Fruit fly (Drosophila melanogaster) whole organism, embryonic: ENCODE measurements around the gene CG14118.

ENCODE experiments used
- Asciz ChIP-seq: fragments of 200-800 bp; sonication (Bioruptor generic); optimal IDR thresholded peaks from 2 replicates; lab custom pipeline; 2017; ENCODE audit warnings: missing biosample characterization, mild to moderate bottlenecking, missing genetic modification characterization, missing genetic modification reagents
- Atf-2 ChIP-seq: fragments of 200-800 bp; sonication (Bioruptor generic); optimal IDR thresholded peaks from 2 replicates; lab custom pipeline; 2016; ENCODE audit warnings: missing biosample characterization, missing genetic modification characterization
- CG10147 ChIP-seq: fragments of 200-800 bp; sonication (Bioruptor generic); optimal IDR thresholded peaks from 2 replicates; lab custom pipeline; 2019; ENCODE audit warnings: missing biosample characterization, mild to moderate bottlenecking, missing genetic modification characterization, moderate library complexity
- CG10274 ChIP-seq: fragments of 200-800 bp; sonication (Bioruptor generic); optimal IDR thresholded peaks from 3 replicates; lab custom pipeline; 2017; ENCODE audit warnings: missing biosample characterization, mild to moderate bottlenecking, missing genetic modification characterization
- CG12236 ChIP-seq: fragments of 200-800 bp; sonication (Bioruptor generic); optimal IDR thresholded peaks from 2 replicates; lab custom pipeline; 2016; ENCODE audit warnings: missing biosample characterization, missing genetic modification characterization
- CG14014 ChIP-seq: fragments of 200-800 bp; sonication (Bioruptor generic); IDR thresholded peaks from 2 replicates; pipeline ENCODE4 v1.3.6; 2022; ENCODE audit warnings: missing biosample characterization, missing genetic modification characterization
- CG15479 ChIP-seq: fragments of 200-800 bp; sonication (Bioruptor generic); optimal IDR thresholded peaks from 3 replicates; lab custom pipeline; 2019; ENCODE audit warnings: missing biosample characterization, mild to moderate bottlenecking, missing genetic modification characterization, moderate library complexity
- CG15514 ChIP-seq: fragments of 200-800 bp; sonication (Bioruptor generic); optimal IDR thresholded peaks from 3 replicates; lab custom pipeline; 2017; ENCODE audit warnings: missing biosample characterization, missing genetic modification characterization, mild to moderate bottlenecking, moderate library complexity, missing genetic modification reagents
- CG17328 ChIP-seq: fragments of 200-800 bp; sonication (Bioruptor generic); IDR thresholded peaks from 2 replicates; pipeline ENCODE4 v1.3.6; 2022; ENCODE audit warnings: missing biosample characterization, missing genetic modification characterization
- CG17359 ChIP-seq: fragments of 200-800 bp; sonication (Bioruptor generic); optimal IDR thresholded peaks from 3 replicates; lab custom pipeline; 2018; ENCODE audit warnings: missing biosample characterization, mild to moderate bottlenecking, missing genetic modification characterization, moderate library complexity
- CG2116 ChIP-seq: fragments of 200-800 bp; sonication (Bioruptor generic); optimal IDR thresholded peaks from 3 replicates; lab custom pipeline; 2018; ENCODE audit warnings: missing biosample characterization, mild to moderate bottlenecking, missing genetic modification characterization
- CG34224 ChIP-seq: fragments of 200-800 bp; sonication (Bioruptor generic); IDR thresholded peaks from 3 replicates; pipeline ENCODE4 v1.3.6; 2022; ENCODE audit warnings: missing biosample characterization, missing genetic modification characterization; ENCODE audit not compliant: partially characterized antibody
- CG34376 ChIP-seq: fragments of 200-800 bp; sonication (Bioruptor generic); optimal IDR thresholded peaks from 2 replicates; lab custom pipeline; 2018; ENCODE audit warnings: missing biosample characterization, mild to moderate bottlenecking, missing genetic modification characterization
- CG34422 ChIP-seq: fragments of 200-800 bp; sonication (Bioruptor generic); IDR thresholded peaks from 3 replicates; pipeline ENCODE4 v1.3.6; 2022; ENCODE audit warnings: missing biosample characterization, missing genetic modification characterization
- CG7556 ChIP-seq: fragments of 200-800 bp; sonication (Bioruptor generic); optimal IDR thresholded peaks from 2 replicates; lab custom pipeline; 2017; ENCODE audit warnings: missing biosample characterization, mild to moderate bottlenecking, missing genetic modification characterization
- CG8281 ChIP-seq: fragments of 200-800 bp; sonication (Bioruptor generic); optimal IDR thresholded peaks from 2 replicates; lab custom pipeline; 2018; ENCODE audit warnings: missing biosample characterization, mild to moderate bottlenecking, missing genetic modification characterization, moderate library complexity
- CG8359 ChIP-seq: fragments of 200-800 bp; sonication (Bioruptor generic); optimal IDR thresholded peaks from 2 replicates; lab custom pipeline; 2017; ENCODE audit warnings: missing biosample characterization, mild to moderate bottlenecking, missing genetic modification characterization, borderline replicate concordance
- CG9215 ChIP-seq: fragments of 200-800 bp; sonication (Bioruptor generic); IDR thresholded peaks from 2 replicates; pipeline ENCODE4 v1.3.6; 2022; ENCODE audit warnings: missing biosample characterization, missing genetic modification characterization
- CG9609 ChIP-seq: fragments of 200-800 bp; sonication (Bioruptor generic); optimal IDR thresholded peaks from 3 replicates; lab custom pipeline; 2016; ENCODE audit warnings: missing biosample characterization, missing genetic modification characterization
- CG9817 ChIP-seq: fragments of 200-800 bp; sonication (Bioruptor generic); optimal IDR thresholded peaks from 2 replicates; lab custom pipeline; 2018; ENCODE audit warnings: missing biosample characterization, mild to moderate bottlenecking, missing genetic modification characterization, moderate library complexity
- Camta ChIP-seq: fragments of 200-800 bp; sonication (Bioruptor generic); optimal IDR thresholded peaks from 2 replicates; lab custom pipeline; 2016; ENCODE audit warnings: missing biosample characterization, missing genetic modification characterization
- CoRest ChIP-seq: fragments of 200-800 bp; sonication (Bioruptor generic); optimal IDR thresholded peaks from 3 replicates; lab custom pipeline; 2018; ENCODE audit warnings: missing biosample characterization, mild to moderate bottlenecking, missing genetic modification characterization, moderate library complexity
- D19B ChIP-seq: fragments of 200-800 bp; sonication (Bioruptor generic); optimal IDR thresholded peaks from 2 replicates; lab custom pipeline; 2017; ENCODE audit warnings: missing biosample characterization, mild to moderate bottlenecking, missing genetic modification characterization
- Doc2 ChIP-seq: fragments of 200-800 bp; sonication (Bioruptor generic); IDR thresholded peaks from 2 replicates; pipeline ENCODE4 v1.3.6; 2022; ENCODE audit warnings: missing biosample characterization, missing genetic modification characterization
- Dref ChIP-seq: fragments of 200-800 bp; sonication (Bioruptor generic); IDR thresholded peaks from 2 replicates; pipeline ENCODE4 v1.3.6; 2022; ENCODE audit warnings: missing biosample characterization, missing genetic modification characterization
- HLHmδ ChIP-seq: fragments of 200-800 bp; sonication (Bioruptor generic); optimal IDR thresholded peaks from 2 replicates; lab custom pipeline; 2018; ENCODE audit warnings: missing biosample characterization, mild to moderate bottlenecking, missing genetic modification characterization, moderate library complexity
- Lhr ChIP-seq: fragments of 200-800 bp; sonication (Bioruptor generic); optimal IDR thresholded peaks from 3 replicates; lab custom pipeline; 2017; ENCODE audit warnings: mild to moderate bottlenecking, missing biosample characterization, missing genetic modification reagents, missing genetic modification characterization
- Max ChIP-seq: fragments of 200-800 bp; sonication (Bioruptor generic); optimal IDR thresholded peaks from 2 replicates; lab custom pipeline; 2016; ENCODE audit warnings: missing biosample characterization, mild to moderate bottlenecking, missing genetic modification characterization
- Med ChIP-seq: fragments of 200-800 bp; sonication (Bioruptor generic); peaks from one replicate; lab custom pipeline; 2016; ENCODE audit warnings: missing biosample characterization, missing genetic modification characterization, mild to moderate bottlenecking, inconsistent platforms, moderate library complexity
- Mrtf ChIP-seq: fragments of 200-800 bp; sonication (Bioruptor generic); IDR thresholded peaks from 3 replicates; pipeline ENCODE4 v1.3.6; 2022; ENCODE audit warnings: missing biosample characterization, missing genetic modification characterization
- Ravus ChIP-seq: fragments of 200-800 bp; sonication (Bioruptor generic); IDR thresholded peaks from 2 replicates; pipeline ENCODE4 v1.3.6; 2022; ENCODE audit warnings: missing biosample characterization, missing genetic modification characterization
- Stat92E ChIP-seq, 3 experiments: fragments of >200 bp in 2 of 3; fragments of 200-800 bp in 1 of 3; sonication (Bioruptor generic) in 1 of 3; optimal IDR thresholded peaks; 2 replicates each; lab custom pipeline; 2017 to 2019; ENCODE audit warnings: missing biosample characterization in 3 of 3, missing genetic modification characterization in 3 of 3, mild to moderate bottlenecking in 1 of 3, moderate library complexity in 1 of 3
- Xbp1 ChIP-seq: fragments of 200-800 bp; sonication (Bioruptor generic); optimal IDR thresholded peaks from 3 replicates; lab custom pipeline; 2016; ENCODE audit warnings: missing biosample characterization, mild to moderate bottlenecking, missing genetic modification characterization
- ac ChIP-seq: fragments of 200-800 bp; sonication (Bioruptor generic); optimal IDR thresholded peaks from 3 replicates; lab custom pipeline; 2017; ENCODE audit warnings: missing biosample characterization, mild to moderate bottlenecking, missing genetic modification characterization
- btn ChIP-seq: fragments of 200-800 bp; sonication (Bioruptor generic); optimal IDR thresholded peaks from 2 replicates; lab custom pipeline; 2016; ENCODE audit warnings: missing biosample characterization, missing genetic modification characterization
- cad ChIP-seq: fragments of >200 bp; optimal IDR thresholded peaks from 2 replicates; lab custom pipeline; 2017; ENCODE audit warnings: missing biosample characterization, missing genetic modification characterization
- ci ChIP-seq: fragments of 200-800 bp; sonication (Bioruptor generic); IDR thresholded peaks from 3 replicates; pipeline ENCODE4 v1.3.6; 2022; ENCODE audit warnings: missing biosample characterization, missing genetic modification characterization
- da ChIP-seq: fragments of 200-800 bp; sonication (Bioruptor generic); optimal IDR thresholded peaks from 2 replicates; lab custom pipeline; 2016; ENCODE audit warnings: missing biosample characterization, missing genetic modification characterization
- dati ChIP-seq: fragments of 200-800 bp; sonication (Bioruptor generic); IDR thresholded peaks from 2 replicates; pipeline ENCODE4 v1.3.6; 2022; ENCODE audit warnings: missing biosample characterization, missing genetic modification characterization
- emc ChIP-seq: fragments of 200-800 bp; sonication (Bioruptor generic); optimal IDR thresholded peaks from 2 replicates; lab custom pipeline; 2016; ENCODE audit warnings: missing biosample characterization, missing genetic modification characterization
- eyg ChIP-seq: fragments of 200-800 bp; sonication (Bioruptor generic); optimal IDR thresholded peaks from 3 replicates; lab custom pipeline; 2016; ENCODE audit warnings: missing biosample characterization, missing genetic modification characterization
- gt ChIP-seq: fragments of 200-800 bp; sonication (Bioruptor generic); IDR thresholded peaks from 2 replicates; pipeline ENCODE4 v1.3.6; 2022; ENCODE audit warnings: missing biosample characterization, missing genetic modification characterization
- mirr ChIP-seq: fragments of 200-800 bp; sonication (Bioruptor generic); optimal IDR thresholded peaks from 3 replicates; lab custom pipeline; 2018; ENCODE audit warnings: missing biosample characterization, mild to moderate bottlenecking, missing genetic modification characterization
- nom ChIP-seq: fragments of 200-800 bp; sonication (Bioruptor generic); optimal IDR thresholded peaks from 2 replicates; lab custom pipeline; 2017; ENCODE audit warnings: missing biosample characterization, missing genetic modification characterization, mild to moderate bottlenecking, moderate library complexity, missing genetic modification reagents
- pzg ChIP-seq: fragments of 200-800 bp; sonication (Bioruptor generic); optimal IDR thresholded peaks from 3 replicates; lab custom pipeline; 2018; ENCODE audit warnings: missing biosample characterization, mild to moderate bottlenecking, missing genetic modification characterization, moderate library complexity
- schlank ChIP-seq: fragments of 200-800 bp; sonication (Bioruptor generic); optimal IDR thresholded peaks from 2 replicates; lab custom pipeline; 2018; ENCODE audit warnings: missing biosample characterization, mild to moderate bottlenecking, missing genetic modification characterization
- slou ChIP-seq: fragments of 200-800 bp; sonication (Bioruptor generic); optimal IDR thresholded peaks from 3 replicates; lab custom pipeline; 2016; ENCODE audit warnings: missing biosample characterization, missing genetic modification characterization
- slp2 ChIP-seq: fragments of 200-800 bp; sonication (Bioruptor generic); optimal IDR thresholded peaks from 2 replicates; lab custom pipeline; 2016; ENCODE audit warnings: missing biosample characterization, missing genetic modification characterization
- toy ChIP-seq: fragments of 200-800 bp; sonication (Bioruptor generic); IDR thresholded peaks from 2 replicates; pipeline ENCODE4 v1.3.6; 2022; ENCODE audit warnings: missing biosample characterization, missing genetic modification characterization

The CG14118 gene

dm6 chr3L:12913609-12914266, 21.3 kb downstream of the CG14118 start, which contains the start of gene CG32115 (continued):
- TF ChIP-seq CG15514 (GFP tag; lab: Kevin White, UChicago) (peak; percentile 81), Lhr (peak; percentile 61), nom (no peak), pzg (GFP tag; lab: Kevin White, UChicago) (peak; percentile 22), HLHmδ (GFP tag; lab: Kevin White, UChicago) (no peak), da (GFP tag; lab: Kevin White, UChicago) (peak; percentile 61), mirr (GFP tag; lab: Kevin White, UChicago) (peak; percentile 96), gt (no peak; the same call in 1 of the 2 replicates), CG14014 (GFP tag; lab: Robert Waterston, UW) (peak; percentile 96; the same call in 1 of the 2 replicates), Med (GFP tag; lab: Kevin White, UChicago) (peak; percentile 99), CG9215 (GFP tag; lab: Robert Waterston, UW) (peak; percentile 93), CG10147 (GFP tag; lab: Kevin White, UChicago) (peak; percentile 94), slou (GFP tag; lab: Kevin White, UChicago) (peak; percentile 90), CG34422 (GFP tag; lab: Robert Waterston, UW) (peak; percentile 97), dati (GFP tag; lab: Robert Waterston, UW) (peak; percentile 85), CG17359 (tag; lab: Kevin White, UChicago) (peak; percentile 95), D19B (GFP tag; lab: Kevin White, UChicago) (peak; percentile 99), Stat92E (GFP tag; optimal IDR thresholded peaks at IDR 0.05; lab: Kevin White, UChicago) (no peak), btn (GFP tag; lab: Kevin White, UChicago) (peak; percentile 35), cad (GFP tag; lab: Kevin White, UChicago) (no peak), CG9817 (peak; percentile 97), Camta (peak; percentile 93), Atf-2 (GFP tag; lab: Kevin White, UChicago) (peak; percentile 80), CG34376 (peak; percentile 88), CG8359 (peak; percentile 73), Xbp1 (GFP tag; lab: Kevin White, UChicago) (peak; percentile 95), CG17328 (GFP tag; lab: Robert Waterston, UW) (peak; percentile 91), eyg (GFP tag; lab: Kevin White, UChicago) (peak; percentile 82), emc (GFP tag; lab: Kevin White, UChicago) (peak; percentile 87), CG10274 (GFP tag; lab: Kevin White, UChicago) (peak; percentile 82), CG7556 (GFP tag; lab: Kevin White, UChicago) (peak; percentile 89), Mrtf (GFP tag; lab: Robert Waterston, UW) (peak; percentile 93), CG9609 (GFP tag; lab: Kevin White, UChicago) (peak; percentile 84), ci (peak; percentile 95), Ravus (peak; percentile 91), CG12236 (GFP tag; lab: Kevin White, UChicago) (peak; percentile 65), CG34224 (peak; percentile 50; the same call in 2 of the 3 replicates), CoRest (tag; lab: Kevin White, UChicago) (peak; percentile 97), Asciz (peak; percentile 83), Doc2 (peak; percentile 67; the same call in 1 of the 2 replicates), schlank (tag; lab: Kevin White, UChicago) (peak; percentile 89), slp2 (peak; percentile 90), CG8281 (tag; lab: Kevin White, UChicago) (peak; percentile 76), Max (GFP tag; lab: Kevin White, UChicago) (peak; percentile 94), CG2116 (GFP tag; lab: Kevin White, UChicago) (peak; percentile 52), Dref (peak; percentile 24; the same call in 1 of the 2 replicates), toy (peak; percentile 93), ac (GFP tag; lab: Kevin White, UChicago) (no peak), CG15479 (GFP tag; lab: Kevin White, UChicago) (no peak)
